Fruit fly (Drosophila melanogaster) whole organism, embryonic: ENCODE measurements around the gene LUBEL.

Source experiments
- Dbx ChIP-seq: fragments of 200-800 bp; sonication (Bioruptor generic); IDR thresholded peaks from 3 replicates; pipeline ENCODE4 v1.3.6; 2022; ENCODE audit warnings: missing biosample characterization, missing genetic modification characterization
- Doc3 ChIP-seq: fragments of 200-800 bp; sonication (Bioruptor generic); IDR thresholded peaks from 3 replicates; pipeline ENCODE4 v1.3.6; 2022; ENCODE audit warnings: missing biosample characterization, missing genetic modification characterization; ENCODE audit not compliant: partially characterized antibody
- Mad ChIP-seq: fragments of 200-800 bp; sonication (Bioruptor generic); optimal IDR thresholded peaks from 2 replicates; lab custom pipeline; 2016; ENCODE audit warnings: missing biosample characterization, missing genetic modification characterization
- Sry-β ChIP-seq: fragments of 200-800 bp; sonication (Bioruptor generic); optimal IDR thresholded peaks from 2 replicates; lab custom pipeline; 2018; ENCODE audit warnings: missing biosample characterization, mild to moderate bottlenecking, missing genetic modification characterization, moderate library complexity
- pum ChIP-seq: fragments of 200-800 bp; sonication (Bioruptor generic); optimal IDR thresholded peaks from 2 replicates; lab custom pipeline; 2016; ENCODE audit warnings: missing biosample characterization, missing genetic modification characterization

- peak; percentile 78 for TF ChIP-seq Dbx (GFP tag; lab: Robert Waterston, UW)
- peak; percentile 97 for TF ChIP-seq pum (GFP tag; lab: Kevin White, UChicago)
- 0 out of 3 replicates have a peak, but pooled peaks have one; percentile 10 for TF ChIP-seq Doc3 (GFP tag; lab: Robert Waterston, UW)
- TF ChIP-seq Sry-β = peak; percentile 57
- TF ChIP-seq Mad = peak; percentile 92
Measured at dm6 chr2L:6787029-6787972, 14.7 kb upstream of the LUBEL start.
